Worm (Caenorhabditis elegans) whole organism, L1 larva: ENCODE measurements around the gene F45B8.5.

Experiments used
- C04F5.9 ChIP-seq: sonication (generic microtip); optimal IDR thresholded peaks from 2 replicates; lab custom pipeline; 2016; ENCODE audit warnings: missing genetic modification characterization, missing compliant biosample characterization
- C16A3.4 ChIP-seq: fragments of 150-350 bp; optimal IDR thresholded peaks from 2 replicates; lab custom pipeline; 2014; ENCODE audit warnings: missing biosample characterization, missing genetic modification characterization
- C34B4.2 ChIP-seq: sonication (generic microtip); optimal IDR thresholded peaks from 2 replicates; lab custom pipeline; 2017; ENCODE audit warnings: mild to moderate bottlenecking, missing genetic modification characterization, missing compliant biosample characterization
- Y116A8C.19 ChIP-seq: sonication (generic microtip); optimal IDR thresholded peaks from 2 replicates; lab custom pipeline; 2016; ENCODE audit warnings: missing compliant biosample characterization, missing genetic modification characterization, borderline replicate concordance
- aha-1 ChIP-seq: fragments of 150-350 bp; optimal IDR thresholded peaks from 2 replicates; lab custom pipeline; 2014; ENCODE audit warnings: missing biosample characterization, missing genetic modification characterization
- alr-1 ChIP-seq: fragments of 200-800 bp; sonication (Bioruptor generic); optimal IDR thresholded peaks from 2 replicates; lab custom pipeline; 2018; ENCODE audit warnings: borderline replicate concordance, mild to moderate bottlenecking, missing genetic modification characterization, missing compliant biosample characterization
- aly-2 ChIP-seq: fragments of 150-350 bp; optimal IDR thresholded peaks from 2 replicates; lab custom pipeline; 2014; ENCODE audit warnings: missing biosample characterization, missing genetic modification characterization
- ceh-8 ChIP-seq: fragments of 200-800 bp; sonication (Bioruptor generic); optimal IDR thresholded peaks from 2 replicates; lab custom pipeline; 2018; ENCODE audit warnings: mild to moderate bottlenecking, missing genetic modification characterization, moderate library complexity, missing compliant biosample characterization
- ceh-82 ChIP-seq, 3 experiments: fragments of 150-350 bp in 1 of 3; sonication (generic microtip) in 2 of 3; optimal IDR thresholded peaks; 2 replicates each; lab custom pipeline; 2014 to 2017; ENCODE audit warnings: missing biosample characterization in 3 of 3, missing genetic modification characterization in 3 of 3
- ceh-88 ChIP-seq: fragments of 200-800 bp; sonication (Bioruptor generic); IDR thresholded peaks from 2 replicates; pipeline ENCODE4 v1.3.6; 2022; ENCODE audit warnings: missing genetic modification characterization, missing compliant biosample characterization
- efl-3 ChIP-seq: fragments of 200-800 bp; sonication (Bioruptor generic); optimal IDR thresholded peaks from 2 replicates; lab custom pipeline; 2018; ENCODE audit warnings: mild to moderate bottlenecking, missing genetic modification characterization, missing compliant biosample characterization
- egl-13 ChIP-seq: sonication (generic microtip); optimal IDR thresholded peaks from 2 replicates; lab custom pipeline; 2016; ENCODE audit warnings: missing genotype, missing genetic modification reagents, missing genetic modification characterization, missing compliant biosample characterization
- elt-2 ChIP-seq: sonication (generic microtip); optimal IDR thresholded peaks from 2 replicates; lab custom pipeline; 2016; ENCODE audit warnings: missing genetic modification characterization, mild to moderate bottlenecking, inconsistent platforms, missing compliant biosample characterization, missing genetic modification reagents
- elt-3 ChIP-seq, 6 experiments: fragments of 150-350 bp in 1 of 6; sonication (generic microtip); optimal IDR thresholded peaks; 2 replicates each; lab custom pipeline; 2017 to 2018; ENCODE audit warnings: missing biosample characterization in 6 of 6, missing genetic modification characterization in 6 of 6, inconsistent platforms in 1 of 6
- ets-5 ChIP-seq: fragments of 200-800 bp; sonication (Bioruptor generic); IDR thresholded peaks from 2 replicates; pipeline ENCODE4 v1.3.6; 2022; ENCODE audit warnings: missing genetic modification characterization, missing compliant biosample characterization
- fkh-10 ChIP-seq: sonication (generic microtip); optimal IDR thresholded peaks from 2 replicates; lab custom pipeline; 2017; ENCODE audit warnings: missing biosample characterization, missing genetic modification reagents, missing genetic modification characterization
- fkh-8 ChIP-seq: sonication (generic microtip); optimal IDR thresholded peaks from 2 replicates; lab custom pipeline; 2016; ENCODE audit warnings: mild to moderate bottlenecking, missing genetic modification characterization, missing compliant biosample characterization
- fos-1 ChIP-seq: fragments of 150-350 bp; optimal IDR thresholded peaks from 2 replicates; lab custom pipeline; 2014; ENCODE audit warnings: missing biosample characterization, missing genetic modification characterization
- grh-1 ChIP-seq: fragments of 200-800 bp; sonication (Bioruptor generic); IDR thresholded peaks from 2 replicates; pipeline ENCODE4 v1.3.6; 2022; ENCODE audit warnings: missing genetic modification reagents, missing genetic modification characterization, missing compliant biosample characterization
- hlh-17 ChIP-seq: fragments of 200-800 bp; sonication (Bioruptor generic); optimal IDR thresholded peaks from 2 replicates; lab custom pipeline; 2018; ENCODE audit warnings: missing genetic modification characterization, mild to moderate bottlenecking, missing compliant biosample characterization, moderate library complexity, borderline replicate concordance
- hlh-4 ChIP-seq: sonication (generic microtip); optimal IDR thresholded peaks from 2 replicates; lab custom pipeline; 2016; ENCODE audit warnings: mild to moderate bottlenecking, missing genetic modification characterization, missing compliant biosample characterization
- irx-1 ChIP-seq: sonication (generic microtip); optimal IDR thresholded peaks from 2 replicates; lab custom pipeline; 2016; ENCODE audit warnings: missing genetic modification characterization, missing compliant biosample characterization
- lin-15B ChIP-seq: fragments of 150-350 bp; sonication (generic microtip); optimal IDR thresholded peaks from 3 replicates; lab custom pipeline; 2014; ENCODE audit warnings: missing biosample characterization, missing genetic modification characterization
- lin-39 ChIP-seq: fragments of 150-350 bp; optimal IDR thresholded peaks from 2 replicates; lab custom pipeline; 2014; ENCODE audit warnings: missing biosample characterization, missing genetic modification reagents, missing genetic modification characterization
- lir-3 ChIP-seq: sonication (generic microtip); optimal IDR thresholded peaks from 2 replicates; lab custom pipeline; 2016; ENCODE audit warnings: mild to moderate bottlenecking, missing genetic modification characterization, moderate library complexity, missing compliant biosample characterization; ENCODE audit not compliant: poor library complexity
- mab-9 ChIP-seq: fragments of 200-800 bp; sonication (Bioruptor generic); IDR thresholded peaks from 2 replicates; pipeline ENCODE4 v1.3.6; 2022; ENCODE audit warnings: missing genetic modification reagents, missing genetic modification characterization, missing compliant biosample characterization
- mdl-1 ChIP-seq, 2 experiments: fragments of 150-350 bp; optimal IDR thresholded peaks; 2 replicates each; lab custom pipeline; 2014 to 2017; ENCODE audit warnings: missing biosample characterization in 2 of 2, missing genetic modification characterization in 2 of 2, inconsistent platforms in 1 of 2
- mef-2 ChIP-seq: fragments of 150-350 bp; optimal IDR thresholded peaks from 2 replicates; lab custom pipeline; 2014; ENCODE audit warnings: missing biosample characterization, missing genetic modification characterization
- nhr-11 ChIP-seq: fragments of 150-350 bp; optimal IDR thresholded peaks from 2 replicates; lab custom pipeline; 2014; ENCODE audit warnings: missing biosample characterization, missing genetic modification characterization
- nhr-12 ChIP-seq: sonication (generic microtip); optimal IDR thresholded peaks from 2 replicates; lab custom pipeline; 2017; ENCODE audit warnings: missing biosample characterization, missing genetic modification characterization
- nhr-20 ChIP-seq: sonication (generic microtip); optimal IDR thresholded peaks from 2 replicates; lab custom pipeline; 2016; ENCODE audit warnings: mild to moderate bottlenecking, missing genetic modification characterization, missing compliant biosample characterization
- nhr-237 ChIP-seq: fragments of 150-350 bp; optimal IDR thresholded peaks from 2 replicates; lab custom pipeline; 2014; ENCODE audit warnings: missing biosample characterization, missing genetic modification characterization
- nhr-28 ChIP-seq: fragments of 150-350 bp; optimal IDR thresholded peaks from 2 replicates; lab custom pipeline; 2014; ENCODE audit warnings: missing biosample characterization, missing genetic modification characterization
- nhr-47 ChIP-seq: sonication (generic microtip); optimal IDR thresholded peaks from 2 replicates; lab custom pipeline; 2016; ENCODE audit warnings: mild to moderate bottlenecking, missing genetic modification characterization, moderate library complexity, missing compliant biosample characterization
- nhr-77 ChIP-seq: fragments of 150-350 bp; optimal IDR thresholded peaks from 2 replicates; lab custom pipeline; 2014; ENCODE audit warnings: missing biosample characterization, missing genetic modification characterization
- nhr-84 ChIP-seq: sonication (generic microtip); optimal IDR thresholded peaks from 2 replicates; lab custom pipeline; 2017; ENCODE audit warnings: missing biosample characterization, missing genetic modification characterization
- pag-3 ChIP-seq: sonication (generic microtip); optimal IDR thresholded peaks from 2 replicates; lab custom pipeline; 2017; ENCODE audit warnings: missing genetic modification characterization, mild to moderate bottlenecking, missing compliant biosample characterization, antibody characterized with exemption, borderline replicate concordance; ENCODE audit not compliant: insufficient read depth
- pax-3 ChIP-seq: fragments of 200-800 bp; sonication (Bioruptor generic); optimal IDR thresholded peaks from 2 replicates; lab custom pipeline; 2018; ENCODE audit warnings: mild to moderate bottlenecking, missing genetic modification characterization, moderate library complexity, missing compliant biosample characterization
- pqm-1 ChIP-seq: sonication (generic microtip); optimal IDR thresholded peaks from 3 replicates; lab custom pipeline; 2017; ENCODE audit warnings: missing biosample characterization, missing genetic modification characterization
- skn-1 ChIP-seq: fragments of 150-350 bp; optimal IDR thresholded peaks from 2 replicates; lab custom pipeline; 2014; ENCODE audit warnings: missing biosample characterization, missing genetic modification characterization
- snu-23 ChIP-seq: sonication (generic microtip); optimal IDR thresholded peaks from 2 replicates; lab custom pipeline; 2016; ENCODE audit warnings: missing genetic modification characterization, missing compliant biosample characterization
- sox-4 ChIP-seq: sonication (generic microtip); optimal IDR thresholded peaks from 2 replicates; lab custom pipeline; 2016; ENCODE audit warnings: missing genetic modification characterization, missing compliant biosample characterization
- swsn-7 ChIP-seq: sonication (generic microtip); optimal IDR thresholded peaks from 2 replicates; lab custom pipeline; 2016; ENCODE audit warnings: missing genetic modification characterization, missing compliant biosample characterization
- tbx-2 ChIP-seq: sonication (generic microtip); optimal IDR thresholded peaks from 2 replicates; lab custom pipeline; 2016; ENCODE audit warnings: missing genetic modification characterization, missing compliant biosample characterization
- tlp-1 ChIP-seq: fragments of 150-350 bp; optimal IDR thresholded peaks from 2 replicates; lab custom pipeline; 2014; ENCODE audit warnings: missing biosample characterization, missing genetic modification characterization
- unc-130 ChIP-seq: fragments of 150-350 bp; optimal IDR thresholded peaks from 2 replicates; lab custom pipeline; 2017; ENCODE audit warnings: missing biosample characterization, missing genetic modification characterization, inconsistent platforms
- unc-30 ChIP-seq: sonication (generic microtip); optimal IDR thresholded peaks from 2 replicates; lab custom pipeline; 2017; ENCODE audit warnings: missing biosample characterization, missing genetic modification characterization
- unc-62 ChIP-seq: fragments of 150-350 bp; optimal IDR thresholded peaks from 2 replicates; lab custom pipeline; 2014; ENCODE audit warnings: missing biosample characterization, missing genetic modification reagents, missing genetic modification characterization
- unc-86 ChIP-seq: sonication (generic microtip); optimal IDR thresholded peaks from 2 replicates; lab custom pipeline; 2016; ENCODE audit warnings: missing genetic modification characterization, missing compliant biosample characterization
- unc-98 ChIP-seq: fragments of 200-800 bp; sonication (Bioruptor generic); IDR thresholded peaks from 2 replicates; pipeline ENCODE4 v1.3.6; 2022; ENCODE audit warnings: missing genetic modification characterization, missing compliant biosample characterization
- vab-15 ChIP-seq: sonication (generic microtip); optimal IDR thresholded peaks from 2 replicates; lab custom pipeline; 2017; ENCODE audit warnings: missing genotype, mild to moderate bottlenecking, missing genetic modification characterization, missing compliant biosample characterization
- xbp-1 ChIP-seq: sonication (generic microtip); optimal IDR thresholded peaks from 2 replicates; lab custom pipeline; 2016; ENCODE audit warnings: missing genetic modification characterization, missing compliant biosample characterization
- ztf-11 ChIP-seq, 2 experiments: sonication (generic microtip); optimal IDR thresholded peaks; 2 replicates each; lab custom pipeline; 2016 to 2017; ENCODE audit warnings: missing genetic modification characterization in 2 of 2, missing biosample characterization in 1 of 2, missing compliant biosample characterization in 1 of 2
- ztf-4 ChIP-seq: fragments of 150-350 bp; optimal IDR thresholded peaks from 2 replicates; lab custom pipeline; 2014; ENCODE audit warnings: missing biosample characterization, missing genetic modification characterization

F45B8.5 gene

ce11 chrX:14983274-14983673 is 17.4 kb downstream of the F45B8.5 start, which contains the start of gene rbg-1 (continued):
- TF ChIP-seq lir-3 (tag; lab: Kevin White, UChicago) = peak; percentile 21
- TF ChIP-seq fkh-8 = peak; percentile 66
- TF ChIP-seq xbp-1 = peak; percentile 84
- TF ChIP-seq mab-9 (GFP tag; lab: Robert Waterston, UW) = no peak
- no peak for TF ChIP-seq ztf-11 (tag; optimal IDR thresholded peaks at IDR 0.05; lab: Kevin White, UChicago)
- peak; percentile 10 for TF ChIP-seq mef-2 (tag; lab: Kevin White, UChicago)
- TF ChIP-seq nhr-237 = no peak
- TF ChIP-seq aly-2 = no peak
- TF ChIP-seq ets-5 = no peak
- TF ChIP-seq egl-13 (tag; lab: Kevin White, UChicago) = no peak
- TF ChIP-seq pag-3 (tag; lab: Kevin White, UChicago) = no peak
- TF ChIP-seq ceh-88 (GFP tag; lab: Robert Waterston, UW) = no peak
- TF ChIP-seq aha-1 (tag; lab: Kevin White, UChicago) = no peak
- TF ChIP-seq ztf-4 (tag; lab: Kevin White, UChicago) = no peak
- TF ChIP-seq tbx-2 (tag; lab: Kevin White, UChicago) = peak; percentile 61
- TF ChIP-seq pax-3 = no peak
- TF ChIP-seq nhr-11 (tag; lab: Kevin White, UChicago) = no peak
- TF ChIP-seq unc-30 (tag; lab: Kevin White, UChicago) = no peak
- TF ChIP-seq alr-1 = no peak
- no peak for TF ChIP-seq unc-62 (GFP tag; lab: Kevin White, UChicago)
- no peak for TF ChIP-seq ceh-8 (GFP tag; lab: Kevin White, UChicago)
- TF ChIP-seq nhr-12 (tag; lab: Kevin White, UChicago) = no peak
- peak; percentile 8 for TF ChIP-seq fos-1 (tag; lab: Kevin White, UChicago)
- no peak for TF ChIP-seq unc-98 (GFP tag; lab: Robert Waterston, UW)
- peak; percentile 54 for TF ChIP-seq skn-1 (tag; lab: Kevin White, UChicago)
- peak; percentile 13 for TF ChIP-seq fkh-10 (GFP tag; lab: Kevin White, UChicago)
- peak; percentile 82 for TF ChIP-seq unc-130 (tag; lab: Kevin White, UChicago)
- TF ChIP-seq hlh-17 = no peak
- no peak for TF ChIP-seq sox-4
- no peak for TF ChIP-seq grh-1 (GFP tag; lab: Robert Waterston, UW)
- peak; percentile 70 for TF ChIP-seq swsn-7 (tag; lab: Kevin White, UChicago)
- TF ChIP-seq nhr-47 (tag; lab: Kevin White, UChicago) = peak; percentile 65
- no peak for TF ChIP-seq irx-1 (tag; lab: Kevin White, UChicago)
- no peak for TF ChIP-seq lin-39 (tag; lab: Kevin White, UChicago)
- TF ChIP-seq C34B4.2 (tag; lab: Kevin White, UChicago) = no peak
- TF ChIP-seq C04F5.9 (tag; lab: Kevin White, UChicago) = no peak
- TF ChIP-seq ceh-82 (tag; optimal IDR thresholded peaks at IDR 0.05; lab: Kevin White, UChicago) = peak in 2 of 3 experiments; percentile 39 to 77
- TF ChIP-seq efl-3 (GFP tag; lab: Kevin White, UChicago) = no peak
- TF ChIP-seq nhr-20 (tag; lab: Kevin White, UChicago) = peak; percentile 78
- TF ChIP-seq tlp-1 (tag; lab: Kevin White, UChicago) = no peak
- TF ChIP-seq C16A3.4 (tag; lab: Kevin White, UChicago) = peak; percentile 79
- peak in 2 of 6 experiments; percentile 41 to 55 for TF ChIP-seq elt-3 (tag; optimal IDR thresholded peaks at IDR 0.05; lab: Kevin White, UChicago)
- TF ChIP-seq nhr-77 (tag; lab: Kevin White, UChicago) = no peak
- peak; percentile 53 for TF ChIP-seq unc-86 (tag; lab: Kevin White, UChicago)
- TF ChIP-seq pqm-1 = no peak
- no peak for TF ChIP-seq vab-15 (tag; lab: Kevin White, UChicago)
- TF ChIP-seq nhr-28 = no peak
- TF ChIP-seq elt-2 = peak; percentile 1
- TF ChIP-seq snu-23 = peak; percentile 88
- peak in 1 of 2 experiments; percentile 80 for TF ChIP-seq mdl-1 (tag; optimal IDR thresholded peaks at IDR 0.05; lab: Kevin White, UChicago)
- peak; percentile 60 for TF ChIP-seq lin-15B (tag; lab: Kevin White, UChicago)
- TF ChIP-seq hlh-4 (tag; lab: Kevin White, UChicago) = no peak
- no peak for TF ChIP-seq nhr-84 (tag; lab: Kevin White, UChicago)
- no peak for TF ChIP-seq Y116A8C.19 (tag; lab: Kevin White, UChicago)
